Fruit fly (Drosophila melanogaster) whole organism, prepupa: ENCODE results near the gene Rtnl2.

Source experiments
- CG15336 ChIP-seq: fragments of 200-800 bp; sonication (Bioruptor generic); IDR thresholded peaks from 2 replicates; pipeline ENCODE4 v1.3.6; 2022; ENCODE audit warnings: missing biosample characterization, missing genetic modification characterization
- CG3919 ChIP-seq: fragments of 200-800 bp; sonication (Bioruptor generic); optimal IDR thresholded peaks from 3 replicates; lab custom pipeline; 2016; ENCODE audit warnings: missing biosample characterization, missing genetic modification characterization
- CG6854 ChIP-seq: fragments of 200-800 bp; sonication (Bioruptor generic); optimal IDR thresholded peaks from 2 replicates; lab custom pipeline; 2017; ENCODE audit warnings: missing biosample characterization, mild to moderate bottlenecking, missing genetic modification characterization
- Eip75B ChIP-seq: fragments of 200-800 bp; sonication (Bioruptor generic); optimal IDR thresholded peaks from 3 replicates; lab custom pipeline; 2016; ENCODE audit warnings: missing biosample characterization, missing genetic modification characterization
- Ets96B ChIP-seq: fragments of 200-800 bp; optimal IDR thresholded peaks from 2 replicates; lab custom pipeline; 2019; ENCODE audit warnings: missing biosample characterization, mild to moderate bottlenecking, missing genetic modification characterization, moderate library complexity
- Hr38 ChIP-seq: sonication (Bioruptor generic); optimal IDR thresholded peaks from 2 replicates; lab custom pipeline; 2016; ENCODE audit warnings: missing biosample characterization, missing genetic modification characterization
- Hr4 ChIP-seq: fragments of 200-800 bp; sonication (Bioruptor generic); optimal IDR thresholded peaks from 3 replicates; lab custom pipeline; 2016; ENCODE audit warnings: missing biosample characterization, missing genetic modification characterization
- Lpt ChIP-seq: fragments of 200-800 bp; sonication (Bioruptor generic); optimal IDR thresholded peaks from 3 replicates; lab custom pipeline; 2016; ENCODE audit warnings: missing biosample characterization, missing genetic modification characterization
- Sox102F ChIP-seq: fragments of 200-800 bp; sonication (Bioruptor generic); optimal IDR thresholded peaks from 2 replicates; lab custom pipeline; 2016; ENCODE audit warnings: missing biosample characterization, mild to moderate bottlenecking, missing genetic modification characterization
- cyc ChIP-seq: fragments of 200-800 bp; sonication (Bioruptor generic); optimal IDR thresholded peaks from 3 replicates; lab custom pipeline; 2016; ENCODE audit warnings: missing biosample characterization, missing genetic modification characterization
- fd59A ChIP-seq: fragments of 200-800 bp; sonication (Bioruptor generic); optimal IDR thresholded peaks from 2 replicates; lab custom pipeline; 2017; ENCODE audit warnings: missing biosample characterization, mild to moderate bottlenecking, missing genetic modification characterization, missing genetic modification reagents
- fkh ChIP-seq: fragments of 200-800 bp; sonication (Bioruptor generic); optimal IDR thresholded peaks from 3 replicates; lab custom pipeline; 2017; ENCODE audit warnings: missing biosample characterization, mild to moderate bottlenecking, missing genetic modification characterization, moderate library complexity
- net ChIP-seq: fragments of 200-800 bp; sonication (Bioruptor generic); optimal IDR thresholded peaks from 3 replicates; lab custom pipeline; 2016; ENCODE audit warnings: missing biosample characterization, missing genetic modification characterization
- svp ChIP-seq: fragments of 200-800 bp; sonication (Bioruptor generic); peaks from one replicate; lab custom pipeline; 2016; ENCODE audit warnings: missing biosample characterization, missing genetic modification characterization

DNA sequence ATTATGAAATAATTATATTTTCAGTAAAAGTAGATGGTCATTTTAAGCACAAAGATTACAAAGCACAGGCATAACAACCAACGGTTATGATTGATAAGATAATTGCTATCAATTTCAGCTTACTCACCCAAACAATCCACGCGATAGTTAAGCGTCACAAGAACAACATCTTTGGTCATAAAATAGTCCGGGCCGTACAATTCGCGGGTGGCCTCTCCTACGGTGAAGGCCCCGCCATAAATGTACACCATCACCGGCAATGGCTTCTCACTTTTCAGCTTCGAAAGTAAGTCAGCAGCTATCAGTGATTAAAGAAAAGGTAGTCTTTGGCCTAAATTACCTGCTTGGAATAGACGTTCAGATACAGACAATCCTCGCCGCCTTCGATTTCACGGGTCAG is 5.6 kb upstream of the Rtnl2 start:
- no peak for TF ChIP-seq fkh (GFP tag; lab: Kevin White, UChicago)
- TF ChIP-seq svp (GFP tag; lab: Kevin White, UChicago): no peak
- no peak for TF ChIP-seq net (GFP tag; lab: Kevin White, UChicago)
- no peak for TF ChIP-seq Ets96B (tag; lab: Kevin White, UChicago)
- no peak for TF ChIP-seq CG6854 (GFP tag; lab: Kevin White, UChicago)
- TF ChIP-seq Lpt (GFP tag; lab: Kevin White, UChicago): no peak
- no peak for TF ChIP-seq CG15336 (GFP tag; lab: Robert Waterston, UW)
- TF ChIP-seq cyc: no peak
- no peak for TF ChIP-seq Hr38 (GFP tag; lab: Kevin White, UChicago)
- no peak for TF ChIP-seq Hr4 (GFP tag; lab: Kevin White, UChicago)
- TF ChIP-seq Eip75B (GFP tag; lab: Kevin White, UChicago): no peak
- TF ChIP-seq Sox102F (GFP tag; lab: Kevin White, UChicago): no peak
- no peak for TF ChIP-seq fd59A
- TF ChIP-seq CG3919 (GFP tag; lab: Kevin White, UChicago): no peak
